Worm (Caenorhabditis elegans) whole organism, L4/young adult: Measurements from ENCODE around the gene fbxb-16.
"Not testable (repeated sequence)": the region's sequence is repeated elsewhere in the genome, so short reads cannot be mapped to it uniquely, and the experiment has no call there.

ENCODE experiments used
- W03F9.2 ChIP-seq: fragments of 150-350 bp; optimal IDR thresholded peaks from 2 replicates; lab custom pipeline; 2014; ENCODE audit warnings: missing biosample characterization, missing genetic modification characterization
- dao-5 ChIP-seq: sonication (generic microtip); optimal IDR thresholded peaks from 2 replicates; lab custom pipeline; 2016; ENCODE audit warnings: missing genotype, missing genetic modification characterization, moderate library complexity, missing compliant biosample characterization
- him-1 ChIP-seq: sonication (generic microtip); optimal IDR thresholded peaks from 2 replicates; lab custom pipeline; 2016; ENCODE audit warnings: missing genotype, missing genetic modification reagents, missing genetic modification characterization, missing compliant biosample characterization

Gene fbxb-16

DNA sequence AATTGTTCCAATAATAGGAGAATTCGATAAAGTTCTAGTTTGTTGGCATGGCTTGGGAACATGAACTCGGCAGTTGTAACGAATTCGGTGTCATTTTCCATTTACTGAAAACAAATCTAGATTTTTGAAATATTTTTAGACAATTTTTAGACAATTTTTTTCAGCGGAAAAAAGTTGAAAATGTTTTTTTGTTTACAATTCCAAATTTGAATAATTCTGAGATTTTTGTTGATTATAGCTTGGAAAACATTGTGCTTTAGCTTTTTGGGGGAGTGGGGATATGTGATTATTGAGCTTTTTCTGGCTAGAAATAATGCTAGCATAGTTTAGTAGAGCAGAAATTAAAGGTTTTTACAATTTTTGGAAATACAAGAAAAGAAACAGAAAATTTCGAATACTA, 17.2 kb upstream of the fbxb-16 start, which contains the start of gene srw-97:
TSS of gene srw-97 (minus strand) at position 101 of the 400 bp plus-strand sequence.
- no peak for TF ChIP-seq W03F9.2
- TF ChIP-seq dao-5, result no peak
- TF ChIP-seq him-1, result no peak

DNA sequence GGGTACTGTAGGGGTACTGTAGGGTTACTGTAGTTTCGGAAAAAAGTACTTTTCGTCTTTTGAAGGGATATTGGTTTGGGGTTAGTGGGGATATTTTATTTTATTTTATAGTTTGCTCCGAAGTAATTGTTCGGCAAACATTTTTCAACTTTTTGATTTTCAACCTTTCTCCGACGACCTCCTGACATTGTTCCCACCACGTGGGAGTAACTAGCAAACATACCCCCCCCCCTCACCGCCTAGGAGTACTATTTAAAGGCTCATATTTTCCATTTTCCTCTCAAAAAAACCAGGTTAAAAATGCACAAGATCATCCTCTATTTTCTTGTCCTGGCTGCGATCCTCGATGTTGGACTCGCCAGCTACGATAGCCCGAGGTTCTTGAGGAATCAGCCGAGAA, 14.3 kb upstream of the fbxb-16 start, which contains the start of gene srlf-29:
TSS of gene srlf-29 (plus strand) at position 301 of the 400 bp plus-strand sequence.
- no peak for TF ChIP-seq him-1
- TF ChIP-seq dao-5, result no peak
- no peak for TF ChIP-seq W03F9.2

DNA sequence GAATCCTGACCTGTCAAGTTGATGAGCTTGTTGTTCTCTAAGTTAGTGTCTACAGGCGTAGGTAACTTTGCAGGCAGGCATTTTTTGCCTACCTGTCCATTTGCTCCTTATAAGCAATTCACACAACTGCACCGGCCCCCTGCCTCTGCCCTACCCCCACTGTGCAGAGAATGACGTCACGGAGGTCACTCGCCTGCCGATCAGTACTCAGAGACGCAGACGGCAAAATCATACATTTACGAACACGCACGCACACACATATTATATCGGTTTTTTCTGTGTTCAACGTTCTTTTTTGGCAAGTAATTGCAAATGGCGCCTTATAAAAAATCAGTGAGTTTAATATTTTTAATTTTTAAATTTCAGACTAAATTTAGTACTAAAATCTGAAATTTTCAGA, 11.8 kb upstream of the fbxb-16 start, which contains the start of gene duxl-1:
TSS of gene duxl-1 (plus strand) at position 184 of the 400 bp plus-strand sequence.
- TF ChIP-seq W03F9.2 (no peak), him-1 (no peak), dao-5 (no peak)

DNA sequence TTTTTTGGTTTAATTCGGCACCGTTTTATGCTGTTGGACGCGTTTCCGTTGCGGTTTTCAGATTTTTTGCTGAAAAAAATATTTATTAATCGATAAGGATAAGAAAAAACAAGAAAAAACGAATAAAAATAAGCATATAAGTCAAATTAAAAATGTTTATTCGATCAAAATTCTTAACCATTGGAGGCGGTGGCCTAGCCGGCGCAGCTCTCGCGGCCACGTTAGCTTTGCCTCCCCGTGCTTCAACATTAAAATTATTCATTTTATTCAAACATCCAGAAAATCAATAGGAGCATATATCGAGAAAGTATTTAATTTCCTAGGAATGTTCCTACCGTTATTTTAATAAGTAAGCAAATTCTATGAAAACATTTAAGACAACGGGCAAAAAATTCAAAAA, 11.2 kb upstream of the fbxb-16 start, which contains the start of gene ZC204.14:
TSS of gene ZC204.14 (minus strand) at position 69 of the 400 bp plus-strand sequence.
- TF ChIP-seq dao-5 (no peak), him-1 (no peak), W03F9.2 (no peak)

DNA sequence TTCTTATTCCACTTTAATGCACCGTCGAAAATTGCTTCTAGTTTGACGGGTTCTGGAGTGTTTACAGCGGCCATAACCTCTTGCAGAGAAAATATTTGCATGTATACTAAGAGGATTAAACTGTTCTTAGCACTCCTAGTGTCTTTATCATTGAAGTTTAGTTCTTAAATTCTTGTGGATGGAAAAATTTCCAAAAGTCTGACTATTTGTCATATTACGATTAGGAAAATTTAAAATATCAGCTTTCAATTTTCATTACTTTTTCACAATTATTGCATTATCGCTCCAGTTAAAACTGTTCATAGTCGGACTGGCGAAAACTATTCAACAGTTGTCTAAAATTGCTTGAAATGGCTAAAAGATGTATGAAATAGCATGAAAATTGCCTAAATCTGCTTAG, 9.2 kb upstream of the fbxb-16 start, which contains the start of gene ZC204.13:
TSS of gene ZC204.13 (minus strand) at position 101 of the 400 bp plus-strand sequence.
- not testable (repeated sequence) for TF ChIP-seq him-1, dao-5, W03F9.2

DNA sequence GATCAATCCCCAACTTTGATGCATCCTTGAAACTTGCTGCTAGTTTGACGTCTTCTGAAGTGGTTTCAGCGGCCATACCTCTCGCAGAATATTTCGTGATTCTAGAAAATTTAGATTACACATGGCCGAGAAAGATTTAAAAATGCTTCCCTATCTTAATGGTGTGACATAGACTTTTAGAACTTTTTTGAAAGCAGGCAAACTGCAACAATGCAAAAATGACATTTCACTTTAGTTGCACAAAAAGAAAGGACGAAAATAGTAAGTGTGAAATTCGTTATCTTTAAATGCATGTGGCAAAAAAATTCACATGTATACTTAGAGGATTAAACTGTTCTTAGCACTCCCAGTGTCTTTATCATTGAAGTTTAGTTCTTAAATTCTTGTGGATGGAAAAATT, 5.5 kb upstream of the fbxb-16 start, which contains the start of gene ZC204.12:
TSS of gene ZC204.12 (minus strand) at position 101 of the 400 bp plus-strand sequence.
- TF ChIP-seq dao-5, result no peak
- no peak for TF ChIP-seq him-1
- TF ChIP-seq W03F9.2, result no peak

DNA sequence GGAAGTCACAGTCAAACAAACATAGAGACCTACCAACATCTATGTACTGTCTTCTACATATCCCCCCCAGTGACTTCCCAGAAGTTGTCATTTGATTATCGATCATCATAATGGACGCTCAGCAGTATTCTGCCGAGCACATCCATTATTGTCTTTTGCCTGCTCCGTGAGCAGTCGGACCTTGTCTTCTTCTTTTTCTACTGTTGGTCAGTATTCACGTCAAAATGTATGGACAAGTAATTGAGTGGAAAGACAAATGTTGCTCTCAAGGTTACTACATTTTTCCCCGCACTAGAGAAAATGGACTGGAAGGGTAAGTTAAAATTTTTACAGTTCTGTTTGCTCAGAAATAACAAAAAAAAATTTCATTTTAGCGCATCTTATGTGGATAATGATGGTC, 3.2 kb upstream of the fbxb-16 start, which contains the start of gene btb-12:
TSS of gene btb-12 (plus strand) at position 301 of the 400 bp plus-strand sequence.
- TF ChIP-seq him-1 (no peak), dao-5 (no peak), W03F9.2 (no peak)

DNA sequence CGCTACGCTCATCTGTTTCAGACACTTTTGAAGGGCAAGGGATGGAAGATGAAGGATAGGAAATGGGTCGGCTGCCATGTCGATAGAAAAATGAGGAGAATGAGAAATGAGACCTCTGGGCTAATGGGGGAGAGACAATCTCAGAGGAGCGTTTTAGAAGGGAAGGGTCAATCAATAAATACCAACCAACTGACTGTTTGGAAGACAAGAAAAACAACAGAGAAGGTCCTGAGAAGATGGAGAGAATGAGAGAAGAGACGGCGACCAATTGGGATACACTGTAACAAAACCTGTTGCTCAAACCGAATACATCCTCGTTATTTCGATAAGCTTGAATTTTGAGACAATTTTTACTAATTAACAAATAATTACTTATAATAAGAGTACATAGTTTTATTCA, 1.7 kb upstream of the fbxb-16 start, which contains the start of gene fbxb-15:
TSS of gene fbxb-15 (minus strand) at position 101 of the 400 bp plus-strand sequence.
- TF ChIP-seq him-1 (no peak), dao-5 (no peak), W03F9.2 (no peak)

DNA sequence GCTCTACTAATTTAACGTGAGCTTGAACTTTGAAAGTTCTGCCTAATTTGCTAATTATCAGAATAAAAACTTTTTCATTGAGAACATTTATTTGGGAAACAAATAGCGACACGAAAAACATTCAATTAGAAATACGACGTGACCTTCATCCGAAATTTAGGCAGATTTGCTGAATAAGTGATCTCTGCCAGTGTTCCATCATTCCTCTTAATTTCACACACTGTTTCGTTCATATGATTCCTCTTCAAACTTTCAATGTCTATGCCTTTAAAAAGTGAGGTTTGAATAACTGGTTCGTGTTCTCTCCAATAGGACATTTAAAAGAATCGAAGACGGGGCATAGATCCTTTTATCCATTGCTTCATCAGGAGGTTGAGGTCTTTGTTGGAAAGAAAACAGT, 1.2 kb downstream of the fbxb-16 start, which contains the start of gene fbxb-20:
TSS of gene fbxb-20 (minus strand) at position 101 of the 400 bp plus-strand sequence.
- TF ChIP-seq W03F9.2, result no peak
- no peak for TF ChIP-seq him-1
- TF ChIP-seq dao-5, result no peak

DNA sequence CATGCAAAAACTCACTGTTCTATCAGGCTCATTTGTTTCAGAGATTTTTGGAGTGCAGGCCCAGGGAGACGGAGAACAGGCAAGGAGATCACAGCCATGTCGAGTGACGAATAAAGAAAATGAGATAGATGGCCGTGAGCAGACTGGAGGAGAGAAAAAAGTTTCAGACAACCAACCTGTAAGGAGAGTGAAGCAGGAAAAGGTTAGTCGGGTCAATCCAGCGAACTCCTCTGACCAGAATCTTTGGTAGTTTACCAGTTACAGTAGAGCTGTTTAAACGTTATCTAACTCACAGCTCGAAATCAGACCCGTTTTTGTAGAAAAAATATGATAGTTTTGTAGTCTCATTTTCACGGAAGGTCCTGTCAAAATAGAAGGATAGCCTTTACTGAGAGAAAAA, 2.9 kb downstream of the fbxb-16 start, which contains the start of gene fbxb-21:
TSS of gene fbxb-21 (minus strand) at position 101 of the 400 bp plus-strand sequence.
- no peak for TF ChIP-seq dao-5

DNA sequence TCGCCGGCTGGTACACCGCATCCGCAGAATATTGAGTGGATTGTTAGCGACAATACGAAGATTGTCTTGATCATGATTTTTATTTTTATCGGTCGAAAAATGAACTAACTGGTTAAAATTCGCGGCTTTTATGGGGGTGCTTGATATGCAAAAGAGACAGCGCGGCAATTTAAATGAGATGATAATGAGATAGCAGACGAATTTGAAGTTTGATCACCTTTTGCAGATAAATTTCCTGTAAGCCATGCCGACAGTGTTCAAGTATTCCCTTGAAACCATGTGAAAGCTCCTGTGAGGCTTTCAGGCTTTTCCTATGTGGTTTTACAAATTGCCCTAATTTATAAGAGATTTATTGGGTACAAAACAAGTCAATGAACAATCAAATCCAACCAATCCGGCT, 5.5 kb downstream of the fbxb-16 start, which contains the start of gene ZC204.17:
TSS of gene ZC204.17 (minus strand) at position 101 of the 400 bp plus-strand sequence.
- no peak for TF ChIP-seq dao-5
- TF ChIP-seq him-1, result no peak
- TF ChIP-seq W03F9.2, result no peak

DNA sequence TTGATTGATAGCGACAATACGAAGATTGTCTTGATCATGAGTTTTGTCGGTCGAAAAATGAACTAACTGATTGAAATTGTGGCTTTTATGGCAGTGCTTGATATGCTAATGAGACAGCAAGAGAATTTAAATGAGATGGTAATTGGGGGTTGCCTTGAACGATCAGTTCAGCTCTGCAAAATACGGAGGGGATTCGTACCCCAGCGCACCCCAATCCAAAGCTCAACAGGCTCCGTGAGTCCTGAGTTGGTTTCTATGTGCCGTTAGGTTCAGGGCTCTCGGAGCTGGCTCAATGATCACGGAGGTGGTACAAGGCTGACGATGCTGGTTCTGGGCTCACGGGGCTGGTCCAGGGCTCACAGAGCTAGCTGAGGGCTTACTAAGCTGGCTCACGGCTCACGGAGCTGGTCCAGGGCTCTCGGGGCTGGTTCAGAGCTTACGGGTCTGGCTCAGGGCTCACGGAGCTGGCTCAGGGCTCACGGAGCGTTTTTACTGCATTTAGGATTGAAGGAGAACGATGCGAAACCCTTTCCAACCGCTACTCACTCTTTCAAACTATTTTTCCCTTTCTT, 6.8 kb downstream of the fbxb-16 start, which contains the start of gene ZC204.6:
TSS of gene ZC204.6 (minus strand) at position 51 of the 572 bp plus-strand sequence.
- TF ChIP-seq dao-5 (no peak), him-1 (no peak), W03F9.2 (no peak)

DNA sequence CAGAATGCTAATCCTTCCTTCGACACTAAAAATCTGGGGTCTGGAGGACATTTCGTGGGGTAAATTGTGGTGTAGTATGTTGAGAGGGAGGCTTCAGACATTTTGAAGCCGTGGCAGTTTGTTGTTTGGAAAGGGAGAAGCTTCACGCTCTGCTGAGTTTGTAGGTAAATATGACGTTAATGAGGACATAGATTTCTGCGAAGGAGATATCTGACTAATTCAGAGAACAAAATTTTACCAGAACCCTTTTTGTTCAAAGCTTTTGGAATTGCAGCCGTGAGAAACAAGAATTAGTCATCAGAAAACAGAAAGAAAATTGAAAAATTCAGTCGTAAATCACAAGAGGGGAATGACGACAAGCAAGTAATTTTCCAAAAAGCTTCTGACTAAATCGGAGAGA, 11.2 kb downstream of the fbxb-16 start, which contains the start of gene srh-72:
TSS of gene srh-72 (minus strand) at position 101 of the 400 bp plus-strand sequence.
- no peak for TF ChIP-seq him-1
- no peak for TF ChIP-seq W03F9.2
- TF ChIP-seq dao-5, result no peak

DNA sequence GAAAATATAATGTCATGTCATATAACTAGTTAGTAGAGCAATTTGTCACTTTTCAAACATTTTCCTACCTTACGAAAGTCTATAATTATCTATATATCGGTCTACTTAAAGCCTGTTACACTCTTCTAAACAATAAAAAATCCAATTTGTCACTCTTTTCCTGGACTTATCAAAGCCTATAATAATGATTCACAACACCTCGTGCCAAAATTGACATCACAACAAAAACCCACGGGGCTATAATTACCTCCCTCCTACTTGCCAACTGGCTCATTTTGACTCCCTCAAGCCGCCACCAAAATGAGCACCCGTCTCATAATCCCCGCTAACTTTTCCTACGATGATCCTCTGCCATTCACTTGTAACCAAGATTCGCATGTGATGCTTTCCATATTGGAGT, 15.3 kb downstream of the fbxb-16 start, which contains the start of gene srg-20:
TSS of gene srg-20 (plus strand) at position 301 of the 400 bp plus-strand sequence.
- TF ChIP-seq him-1, dao-5, W03F9.2: not testable (repeated sequence)

DNA sequence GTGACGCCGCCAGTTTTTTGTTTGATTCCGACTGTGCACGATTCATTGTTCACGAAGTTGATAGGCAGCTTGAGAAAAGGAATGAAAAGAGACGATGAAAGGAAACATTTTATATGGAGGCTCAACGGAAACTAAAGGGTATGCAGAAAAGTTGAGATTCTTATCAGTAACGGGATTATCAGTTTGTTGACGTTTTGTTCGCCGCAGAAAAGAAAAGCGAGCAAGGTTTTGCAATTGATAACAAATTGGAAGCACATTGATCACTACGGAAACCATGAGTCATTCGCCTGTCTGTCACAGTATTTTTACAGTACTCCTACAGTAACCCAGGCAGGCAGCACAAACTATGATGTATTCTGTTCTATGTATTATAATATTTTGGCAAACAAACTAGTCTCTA, 15.7 kb downstream of the fbxb-16 start:
- TF ChIP-seq him-1, result no peak
- TF ChIP-seq W03F9.2, result no peak
- TF ChIP-seq dao-5, result no peak

DNA sequence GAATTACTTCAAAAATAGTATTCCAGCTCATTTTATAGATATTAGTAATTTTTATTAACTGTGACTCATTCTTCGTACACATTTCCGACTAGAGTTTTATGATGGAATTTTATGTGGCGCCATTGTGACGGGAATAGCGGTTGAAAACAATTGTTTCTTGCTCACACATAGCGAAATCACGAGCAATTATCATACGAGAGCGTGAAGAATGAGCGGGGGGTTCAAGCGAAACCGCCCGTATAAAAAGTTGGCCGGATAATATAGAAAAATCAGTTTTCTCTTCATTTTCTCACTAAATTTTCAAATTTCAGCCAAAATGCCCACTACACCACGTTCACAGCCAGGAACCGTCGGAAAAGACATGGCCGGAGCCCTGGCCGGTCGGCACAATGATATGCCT, 18.2 kb downstream of the fbxb-16 start, which contains the start of gene C08E3.1:
TSS of gene C08E3.1 (plus strand) at position 301 of the 400 bp plus-strand sequence.
- not testable (repeated sequence) for TF ChIP-seq W03F9.2, him-1, dao-5
